Fruit fly (Drosophila melanogaster): ENCODE results near the gene APP-BP1.

The APP-BP1 gene

DNA sequence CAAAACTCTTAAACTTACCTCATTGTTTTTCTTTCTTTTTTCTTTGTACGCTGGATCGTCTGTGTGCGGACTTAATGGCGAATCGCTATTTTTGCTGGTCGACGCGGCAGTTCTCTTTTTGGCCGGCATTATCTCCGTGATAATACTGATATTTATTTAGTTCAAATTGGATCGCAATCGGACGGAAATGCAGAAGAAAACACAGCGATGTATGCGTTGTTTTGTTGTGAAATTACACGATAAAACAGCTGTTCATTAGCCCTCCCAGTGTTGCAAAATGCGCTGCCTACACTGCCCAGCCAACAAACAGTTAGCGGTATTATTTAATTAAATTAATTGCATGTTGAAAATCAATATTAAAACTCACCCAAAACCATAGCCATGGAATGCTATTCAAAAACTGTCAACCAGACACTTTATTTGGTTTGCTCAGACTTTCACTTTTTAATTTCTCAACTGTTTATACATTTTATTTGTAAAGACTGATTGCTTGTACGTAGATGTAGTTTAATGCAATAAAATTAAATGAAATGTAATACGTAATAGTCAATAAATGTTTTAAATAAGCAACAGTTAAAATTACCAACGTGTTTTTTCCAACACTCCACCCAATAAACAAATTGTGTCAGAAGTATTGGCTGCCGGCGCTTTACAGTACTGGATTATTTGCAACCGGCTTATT lies at the start of gene APP-BP1, which contains the start of gene Irbp18:
Gene APP-BP1, plus strand, starts transcription at position 431 of the 682 bp plus-strand sequence.
Gene Irbp18, minus strand, starts transcription at position 205 of the 682 bp plus-strand sequence.
- TF ChIP-seq psq (optimal IDR thresholded peaks at IDR 0.05): no peak
- TF ChIP-seq ttk (optimal IDR thresholded peaks at IDR 0.05): no peak
- TF ChIP-seq Sin3A (optimal IDR thresholded peaks at IDR 0.05): no peak
- no peak for TF ChIP-seq Myc (optimal IDR thresholded peaks at IDR 0.05)
- no peak for TF ChIP-seq insv (optimal IDR thresholded peaks at IDR 0.05)
- no peak for TF ChIP-seq h (optimal IDR thresholded peaks at IDR 0.05)

DNA sequence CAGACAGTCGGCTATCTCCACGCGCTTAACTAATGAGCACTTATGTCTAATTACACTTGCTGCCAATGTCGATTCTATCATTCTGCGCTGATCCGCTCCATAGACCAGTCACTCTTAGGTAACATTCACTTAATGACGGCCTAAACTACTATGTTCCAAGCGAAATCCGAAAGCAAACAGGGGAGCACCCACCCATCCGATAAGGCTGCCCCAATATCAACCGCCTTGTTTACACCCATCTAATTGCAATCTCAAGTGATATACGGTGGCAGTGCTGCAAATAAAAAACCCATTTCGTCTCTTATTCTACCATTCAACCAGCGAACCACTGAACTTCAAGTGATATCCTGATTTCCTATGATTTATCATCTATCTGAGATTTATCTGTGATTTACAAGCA lies 48.8 kb upstream of the APP-BP1 start:
- TF ChIP-seq insv (optimal IDR thresholded peaks at IDR 0.05) (no peak), psq (optimal IDR thresholded peaks at IDR 0.05) (no peak), Myc (optimal IDR thresholded peaks at IDR 0.05) (no peak), ttk (optimal IDR thresholded peaks at IDR 0.05) (no peak), h (optimal IDR thresholded peaks at IDR 0.05) (no peak), Sin3A (optimal IDR thresholded peaks at IDR 0.05) (no peak)

DNA sequence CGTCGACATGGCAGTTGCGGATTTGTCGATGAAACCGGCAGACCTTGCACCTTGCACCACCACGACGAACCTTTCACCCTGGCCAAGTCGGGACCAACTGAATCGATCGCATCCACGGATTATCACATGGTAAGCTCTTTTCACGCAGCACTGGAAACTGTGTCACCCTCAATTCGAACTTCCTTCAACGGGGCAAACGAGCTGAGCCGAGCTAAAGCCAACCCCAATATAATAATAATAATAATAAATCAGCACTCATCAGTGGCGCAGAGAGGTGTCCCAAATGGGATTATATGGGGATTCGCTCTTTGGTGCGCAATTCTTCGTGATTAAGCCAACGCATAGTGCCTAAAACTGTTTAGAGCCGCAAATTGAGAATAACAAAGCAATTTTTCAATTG lies 46.9 kb upstream of the APP-BP1 start, which contains the start of gene CG43693:
Gene CG43693, minus strand, starts transcription at position 101 of the 400 bp plus-strand sequence.
- TF ChIP-seq ttk (optimal IDR thresholded peaks at IDR 0.05) (no peak), insv (optimal IDR thresholded peaks at IDR 0.05) (no peak), h (optimal IDR thresholded peaks at IDR 0.05) (no peak), Sin3A (optimal IDR thresholded peaks at IDR 0.05) (no peak), psq (optimal IDR thresholded peaks at IDR 0.05) (no peak), Myc (optimal IDR thresholded peaks at IDR 0.05) (no peak)

dm6 chr3L:11052760-11053259 lies 45.4 kb upstream of the APP-BP1 start:
- TF ChIP-seq Myc (optimal IDR thresholded peaks at IDR 0.05): no peak
- TF ChIP-seq h (optimal IDR thresholded peaks at IDR 0.05): no peak

DNA sequence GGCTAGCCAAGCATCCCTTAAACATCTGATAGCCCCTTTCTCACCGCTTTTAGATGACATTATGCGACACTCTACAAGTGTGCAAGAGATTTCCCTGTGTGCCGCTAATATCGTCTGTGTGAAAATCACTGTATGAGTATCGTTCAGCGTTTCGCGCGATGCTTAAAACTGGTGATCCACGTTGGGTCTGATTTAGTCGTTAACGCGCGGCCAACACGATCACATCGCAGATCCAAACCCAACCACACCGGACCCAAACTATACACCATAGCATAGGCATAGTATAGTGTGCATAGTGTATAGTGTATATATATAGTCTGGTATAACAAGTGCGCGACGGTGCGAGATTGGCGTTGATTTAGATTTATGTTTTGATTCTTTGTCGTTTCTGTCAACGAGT lies 44.4 kb upstream of the APP-BP1 start, which contains the start of gene CG7888:
Gene CG7888, plus strand, starts transcription at position 193 of the 400 bp plus-strand sequence.
- TF ChIP-seq psq (optimal IDR thresholded peaks at IDR 0.05): no peak
- TF ChIP-seq Myc (optimal IDR thresholded peaks at IDR 0.05): no peak
- TF ChIP-seq ttk (optimal IDR thresholded peaks at IDR 0.05): no peak
- TF ChIP-seq insv (optimal IDR thresholded peaks at IDR 0.05): no peak
- TF ChIP-seq Sin3A (optimal IDR thresholded peaks at IDR 0.05): no peak
- TF ChIP-seq h (optimal IDR thresholded peaks at IDR 0.05): no peak

DNA sequence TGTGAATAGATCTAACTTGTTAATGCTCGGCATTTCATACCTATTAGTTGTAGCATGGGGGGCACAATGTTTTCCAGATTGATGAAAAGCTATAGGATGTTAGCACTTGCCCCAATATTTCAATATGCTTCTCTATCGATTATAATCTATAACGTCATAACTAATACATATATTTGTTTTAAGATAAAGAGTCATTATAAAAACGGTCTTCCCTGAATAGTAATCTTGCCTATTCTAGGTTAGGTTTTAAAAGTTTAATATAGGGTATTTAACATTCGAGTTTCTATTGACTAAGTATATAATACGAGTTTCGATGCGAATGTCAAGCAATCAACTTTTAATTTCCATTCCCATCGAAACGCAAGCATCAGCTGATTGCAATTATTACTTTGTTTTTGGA lies 37.0 kb upstream of the APP-BP1 start, which contains the start of the genes CG6321 and Blos2:
Gene CG6321, minus strand, starts transcription at position 25 of the 400 bp plus-strand sequence.
Gene Blos2, plus strand, starts transcription at position 372 of the 400 bp plus-strand sequence.
- TF ChIP-seq psq (optimal IDR thresholded peaks at IDR 0.05): no peak

DNA sequence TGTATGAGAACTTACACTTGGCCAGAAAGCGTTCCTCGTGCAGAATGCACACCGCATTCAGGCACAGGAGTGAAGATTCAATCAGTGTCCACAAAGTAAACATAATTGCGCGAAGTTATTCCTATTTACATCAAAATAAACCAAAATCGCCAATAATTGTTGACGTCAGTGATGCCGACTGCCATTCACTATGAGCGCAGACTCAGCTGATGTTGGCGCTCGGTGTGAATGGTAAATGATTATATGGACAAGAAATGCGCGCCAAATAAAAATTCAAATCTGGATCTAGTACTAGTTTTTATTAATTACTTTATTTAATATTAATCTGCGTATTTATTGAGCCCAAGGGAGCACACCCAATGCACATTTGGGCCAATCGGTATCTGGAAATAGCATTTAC lies 35.8 kb upstream of the APP-BP1 start, which contains the start of gene CG32069:
Gene CG32069, minus strand, starts transcription at position 174 of the 400 bp plus-strand sequence.
- TF ChIP-seq psq (optimal IDR thresholded peaks at IDR 0.05) (no peak), insv (optimal IDR thresholded peaks at IDR 0.05) (no peak), Sin3A (optimal IDR thresholded peaks at IDR 0.05) (no peak), h (optimal IDR thresholded peaks at IDR 0.05) (no peak), ttk (optimal IDR thresholded peaks at IDR 0.05) (no peak), Myc (optimal IDR thresholded peaks at IDR 0.05) (no peak)

dm6 chr3L:11064689-11065088 lies 33.5 kb upstream of the APP-BP1 start, which contains the start of the genes CG32075, CG45101 and SuUR:
Gene CG32075, minus strand, starts transcription at chr3L:11064941.
Gene CG45101, plus strand, starts transcription at chr3L:11064991.
Gene SuUR, plus strand, starts transcription at chr3L:11064991.
- TF ChIP-seq ttk (optimal IDR thresholded peaks at IDR 0.05) (no peak), h (optimal IDR thresholded peaks at IDR 0.05) (no peak), insv (optimal IDR thresholded peaks at IDR 0.05) (no peak), psq (optimal IDR thresholded peaks at IDR 0.05) (no peak)

- TF ChIP-seq ttk (optimal IDR thresholded peaks at IDR 0.05): no peak
- TF ChIP-seq Myc (optimal IDR thresholded peaks at IDR 0.05): no peak
Measured at dm6 chr3L:11065850-11066249, 32.4 kb upstream of the APP-BP1 start.

DNA sequence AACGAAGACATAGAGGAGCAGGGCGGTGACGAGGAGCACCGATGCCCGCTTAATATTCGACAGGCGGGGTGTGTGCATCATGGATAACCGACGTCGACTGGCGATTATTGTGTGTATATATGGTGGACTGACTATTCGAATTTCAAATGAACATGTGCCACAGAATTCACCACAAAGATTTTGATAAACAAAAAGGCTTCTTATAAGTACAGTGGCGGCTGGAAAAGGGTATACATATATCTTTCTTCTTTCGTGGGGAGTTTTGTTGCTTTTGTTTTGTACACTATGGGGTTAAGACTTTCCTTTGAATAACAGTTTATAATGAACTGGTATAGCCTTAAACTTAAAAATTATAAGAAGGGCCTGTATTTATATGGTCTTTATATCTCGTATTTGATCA lies 28.4 kb upstream of the APP-BP1 start, which contains the start of gene CG6310:
Gene CG6310, minus strand, starts transcription at position 101 of the 400 bp plus-strand sequence.
- TF ChIP-seq psq (optimal IDR thresholded peaks at IDR 0.05) (no peak), ttk (optimal IDR thresholded peaks at IDR 0.05) (no peak), insv (optimal IDR thresholded peaks at IDR 0.05) (no peak), h (optimal IDR thresholded peaks at IDR 0.05) (no peak), Sin3A (optimal IDR thresholded peaks at IDR 0.05) (no peak), Myc (optimal IDR thresholded peaks at IDR 0.05) (no peak)

DNA sequence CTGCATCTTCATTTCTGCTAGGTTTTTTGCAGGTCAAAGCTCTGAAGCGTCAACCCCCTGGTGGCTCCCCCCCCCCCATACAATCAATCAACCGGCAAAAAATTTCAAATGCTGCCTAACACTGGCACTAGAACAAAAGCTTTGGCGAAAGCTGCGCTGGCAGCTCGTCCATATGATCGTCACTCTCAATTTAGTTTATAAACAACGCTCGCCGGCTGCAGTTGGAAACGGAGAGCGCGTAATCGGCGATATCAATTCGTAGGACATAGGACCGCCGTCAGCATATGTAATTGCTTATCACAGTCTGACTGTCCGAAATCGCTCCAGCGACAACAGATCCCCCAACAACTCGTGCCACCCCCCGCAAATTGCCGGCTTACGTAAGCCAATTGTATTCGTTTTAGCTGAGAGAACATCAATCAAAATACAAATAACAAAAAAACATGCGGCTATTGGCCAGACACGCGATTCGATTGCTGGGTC lies 27.8 kb upstream of the APP-BP1 start, which contains the start of gene Mocs1:
Gene Mocs1, plus strand, starts transcription at position 155 of the 483 bp plus-strand sequence.
- TF ChIP-seq ttk (optimal IDR thresholded peaks at IDR 0.05): no peak
- TF ChIP-seq insv (optimal IDR thresholded peaks at IDR 0.05): no peak
- no peak for TF ChIP-seq h (optimal IDR thresholded peaks at IDR 0.05)
- TF ChIP-seq Myc (optimal IDR thresholded peaks at IDR 0.05): no peak
- TF ChIP-seq Sin3A (optimal IDR thresholded peaks at IDR 0.05): no peak
- no peak for TF ChIP-seq psq (optimal IDR thresholded peaks at IDR 0.05)

- no peak for TF ChIP-seq insv (optimal IDR thresholded peaks at IDR 0.05)
- no peak for TF ChIP-seq psq (optimal IDR thresholded peaks at IDR 0.05)
- TF ChIP-seq h (optimal IDR thresholded peaks at IDR 0.05): no peak
- no peak for TF ChIP-seq Sin3A (optimal IDR thresholded peaks at IDR 0.05)
- TF ChIP-seq ttk (optimal IDR thresholded peaks at IDR 0.05): no peak
- TF ChIP-seq Myc (optimal IDR thresholded peaks at IDR 0.05): no peak
Measured at dm6 chr3L:11071057-11071456, 27.2 kb upstream of the APP-BP1 start.

Measured in Kc167 (cell line).